Worm (Caenorhabditis elegans) whole organism, L1 larva: ENCODE measurements around the gene F49F1.14.

Experiments used
- C04F5.9 ChIP-seq: sonication (generic microtip); optimal IDR thresholded peaks from 2 replicates; lab custom pipeline; 2016; ENCODE audit warnings: missing genetic modification characterization, missing compliant biosample characterization
- C34B4.2 ChIP-seq: sonication (generic microtip); optimal IDR thresholded peaks from 2 replicates; lab custom pipeline; 2017; ENCODE audit warnings: mild to moderate bottlenecking, missing genetic modification characterization, missing compliant biosample characterization
- Y116A8C.19 ChIP-seq: sonication (generic microtip); optimal IDR thresholded peaks from 2 replicates; lab custom pipeline; 2016; ENCODE audit warnings: missing compliant biosample characterization, missing genetic modification characterization, borderline replicate concordance
- aha-1 ChIP-seq: fragments of 150-350 bp; optimal IDR thresholded peaks from 2 replicates; lab custom pipeline; 2014; ENCODE audit warnings: missing biosample characterization, missing genetic modification characterization
- alr-1 ChIP-seq: fragments of 200-800 bp; sonication (Bioruptor generic); optimal IDR thresholded peaks from 2 replicates; lab custom pipeline; 2018; ENCODE audit warnings: borderline replicate concordance, mild to moderate bottlenecking, missing genetic modification characterization, missing compliant biosample characterization
- aly-2 ChIP-seq: fragments of 150-350 bp; optimal IDR thresholded peaks from 2 replicates; lab custom pipeline; 2014; ENCODE audit warnings: missing biosample characterization, missing genetic modification characterization
- ama-1 ChIP-seq: fragments of 150-350 bp; optimal IDR thresholded peaks from 2 replicates; lab custom pipeline; 2014
- blmp-1 ChIP-seq: fragments of 150-350 bp; optimal IDR thresholded peaks from 2 replicates; lab custom pipeline; 2014; ENCODE audit warnings: missing biosample characterization, missing genetic modification characterization
- ceh-88 ChIP-seq: fragments of 200-800 bp; sonication (Bioruptor generic); IDR thresholded peaks from 2 replicates; pipeline ENCODE4 v1.3.6; 2022; ENCODE audit warnings: missing genetic modification characterization, missing compliant biosample characterization
- ceh-90 ChIP-seq: sonication (generic microtip); optimal IDR thresholded peaks from 2 replicates; lab custom pipeline; 2016; ENCODE audit warnings: missing genetic modification characterization, missing compliant biosample characterization
- ces-1 ChIP-seq: fragments of 150-350 bp; optimal IDR thresholded peaks from 2 replicates; lab custom pipeline; 2014; ENCODE audit warnings: missing biosample characterization, missing genetic modification reagents, missing genetic modification characterization
- dpl-1 ChIP-seq, 3 experiments: fragments of 150-350 bp in 2 of 3; sonication (generic microtip) in 1 of 3; optimal IDR thresholded peaks; 2 replicates each; lab custom pipeline; 2014 to 2017; ENCODE audit warnings: missing biosample characterization in 3 of 3, missing genetic modification characterization in 3 of 3, missing genetic modification reagents in 3 of 3
- efl-1 ChIP-seq, 4 experiments: fragments of 150-350 bp; optimal IDR thresholded peaks in 3 of 4; peaks in 1 of 4; 1 replicate in 1 of 4; 2 replicates in 3 of 4; lab custom pipeline; 2014; ENCODE audit warnings: missing biosample characterization in 2 of 4, missing genetic modification characterization in 2 of 4, missing genetic modification reagents in 2 of 4
- efl-3 ChIP-seq: fragments of 200-800 bp; sonication (Bioruptor generic); optimal IDR thresholded peaks from 2 replicates; lab custom pipeline; 2018; ENCODE audit warnings: mild to moderate bottlenecking, missing genetic modification characterization, missing compliant biosample characterization
- egl-13 ChIP-seq: sonication (generic microtip); optimal IDR thresholded peaks from 2 replicates; lab custom pipeline; 2016; ENCODE audit warnings: missing genotype, missing genetic modification reagents, missing genetic modification characterization, missing compliant biosample characterization
- elt-3 ChIP-seq, 6 experiments: fragments of 150-350 bp in 1 of 6; sonication (generic microtip); optimal IDR thresholded peaks; 2 replicates each; lab custom pipeline; 2017 to 2018; ENCODE audit warnings: missing biosample characterization in 6 of 6, missing genetic modification characterization in 6 of 6, inconsistent platforms in 1 of 6
- ets-5 ChIP-seq: fragments of 200-800 bp; sonication (Bioruptor generic); IDR thresholded peaks from 2 replicates; pipeline ENCODE4 v1.3.6; 2022; ENCODE audit warnings: missing genetic modification characterization, missing compliant biosample characterization
- fos-1 ChIP-seq: fragments of 150-350 bp; optimal IDR thresholded peaks from 2 replicates; lab custom pipeline; 2014; ENCODE audit warnings: missing biosample characterization, missing genetic modification characterization
- grh-1 ChIP-seq: fragments of 200-800 bp; sonication (Bioruptor generic); IDR thresholded peaks from 2 replicates; pipeline ENCODE4 v1.3.6; 2022; ENCODE audit warnings: missing genetic modification reagents, missing genetic modification characterization, missing compliant biosample characterization
- hlh-17 ChIP-seq: fragments of 200-800 bp; sonication (Bioruptor generic); optimal IDR thresholded peaks from 2 replicates; lab custom pipeline; 2018; ENCODE audit warnings: missing genetic modification characterization, mild to moderate bottlenecking, missing compliant biosample characterization, moderate library complexity, borderline replicate concordance
- hlh-4 ChIP-seq: sonication (generic microtip); optimal IDR thresholded peaks from 2 replicates; lab custom pipeline; 2016; ENCODE audit warnings: mild to moderate bottlenecking, missing genetic modification characterization, missing compliant biosample characterization
- irx-1 ChIP-seq: sonication (generic microtip); optimal IDR thresholded peaks from 2 replicates; lab custom pipeline; 2016; ENCODE audit warnings: missing genetic modification characterization, missing compliant biosample characterization
- jun-1 ChIP-seq: fragments of 150-350 bp; optimal IDR thresholded peaks from 2 replicates; lab custom pipeline; 2014; ENCODE audit warnings: missing biosample characterization, missing genetic modification reagents, missing genetic modification characterization
- lin-13 ChIP-seq: fragments of 150-350 bp; optimal IDR thresholded peaks from 2 replicates; lab custom pipeline; 2014; ENCODE audit warnings: missing biosample characterization, missing genetic modification reagents, missing genetic modification characterization
- lin-14 ChIP-seq: fragments of 200-800 bp; sonication (Bioruptor generic); optimal IDR thresholded peaks from 2 replicates; lab custom pipeline; 2018; ENCODE audit warnings: mild to moderate bottlenecking, missing genetic modification characterization, moderate library complexity, missing compliant biosample characterization
- lin-35 ChIP-seq, 2 experiments: fragments of 150-350 bp; optimal IDR thresholded peaks; 2 replicates each; lab custom pipeline; 2014; ENCODE audit warnings: missing biosample characterization in 2 of 2, missing genetic modification characterization in 2 of 2, missing genetic modification reagents in 2 of 2
- lin-39 ChIP-seq: fragments of 150-350 bp; optimal IDR thresholded peaks from 2 replicates; lab custom pipeline; 2014; ENCODE audit warnings: missing biosample characterization, missing genetic modification reagents, missing genetic modification characterization
- mdl-1 ChIP-seq, 2 experiments: fragments of 150-350 bp; optimal IDR thresholded peaks; 2 replicates each; lab custom pipeline; 2014 to 2017; ENCODE audit warnings: missing biosample characterization in 2 of 2, missing genetic modification characterization in 2 of 2, inconsistent platforms in 1 of 2
- mef-2 ChIP-seq: fragments of 150-350 bp; optimal IDR thresholded peaks from 2 replicates; lab custom pipeline; 2014; ENCODE audit warnings: missing biosample characterization, missing genetic modification characterization
- mep-1 ChIP-seq: fragments of 150-350 bp; optimal IDR thresholded peaks from 2 replicates; lab custom pipeline; 2014; ENCODE audit warnings: missing biosample characterization, missing genetic modification characterization
- nhr-11 ChIP-seq: fragments of 150-350 bp; optimal IDR thresholded peaks from 2 replicates; lab custom pipeline; 2014; ENCODE audit warnings: missing biosample characterization, missing genetic modification characterization
- nhr-12 ChIP-seq: sonication (generic microtip); optimal IDR thresholded peaks from 2 replicates; lab custom pipeline; 2017; ENCODE audit warnings: missing biosample characterization, missing genetic modification characterization
- nhr-28 ChIP-seq: fragments of 150-350 bp; optimal IDR thresholded peaks from 2 replicates; lab custom pipeline; 2014; ENCODE audit warnings: missing biosample characterization, missing genetic modification characterization
- nhr-47 ChIP-seq: sonication (generic microtip); optimal IDR thresholded peaks from 2 replicates; lab custom pipeline; 2016; ENCODE audit warnings: mild to moderate bottlenecking, missing genetic modification characterization, moderate library complexity, missing compliant biosample characterization
- nhr-71 ChIP-seq: sonication (generic microtip); optimal IDR thresholded peaks from 2 replicates; lab custom pipeline; 2016; ENCODE audit warnings: mild to moderate bottlenecking, missing genetic modification characterization, moderate library complexity, missing compliant biosample characterization
- nhr-76 ChIP-seq: sonication (generic microtip); optimal IDR thresholded peaks from 2 replicates; lab custom pipeline; 2017; ENCODE audit warnings: missing biosample characterization, missing genetic modification characterization
- nhr-84 ChIP-seq: sonication (generic microtip); optimal IDR thresholded peaks from 2 replicates; lab custom pipeline; 2017; ENCODE audit warnings: missing biosample characterization, missing genetic modification characterization
- pax-3 ChIP-seq: fragments of 200-800 bp; sonication (Bioruptor generic); optimal IDR thresholded peaks from 2 replicates; lab custom pipeline; 2018; ENCODE audit warnings: mild to moderate bottlenecking, missing genetic modification characterization, moderate library complexity, missing compliant biosample characterization
- rnt-1 ChIP-seq: sonication (generic microtip); optimal IDR thresholded peaks from 2 replicates; lab custom pipeline; 2016; ENCODE audit warnings: mild to moderate bottlenecking, missing genetic modification characterization, moderate library complexity, missing compliant biosample characterization
- skn-1 ChIP-seq: fragments of 150-350 bp; optimal IDR thresholded peaks from 2 replicates; lab custom pipeline; 2014; ENCODE audit warnings: missing biosample characterization, missing genetic modification characterization
- snpc-4 ChIP-seq: fragments of 150-350 bp; optimal IDR thresholded peaks from 2 replicates; lab custom pipeline; 2014; ENCODE audit warnings: missing biosample characterization, missing genetic modification characterization
- sptf-1 ChIP-seq: fragments of 150-350 bp; optimal IDR thresholded peaks from 2 replicates; lab custom pipeline; 2014; ENCODE audit warnings: missing biosample characterization, missing genetic modification characterization
- swsn-7 ChIP-seq: sonication (generic microtip); optimal IDR thresholded peaks from 2 replicates; lab custom pipeline; 2016; ENCODE audit warnings: missing genetic modification characterization, missing compliant biosample characterization
- tbx-2 ChIP-seq: sonication (generic microtip); optimal IDR thresholded peaks from 2 replicates; lab custom pipeline; 2016; ENCODE audit warnings: missing genetic modification characterization, missing compliant biosample characterization
- unc-30 ChIP-seq: sonication (generic microtip); optimal IDR thresholded peaks from 2 replicates; lab custom pipeline; 2017; ENCODE audit warnings: missing biosample characterization, missing genetic modification characterization
- unc-62 ChIP-seq: fragments of 150-350 bp; optimal IDR thresholded peaks from 2 replicates; lab custom pipeline; 2014; ENCODE audit warnings: missing biosample characterization, missing genetic modification reagents, missing genetic modification characterization
- unc-86 ChIP-seq: sonication (generic microtip); optimal IDR thresholded peaks from 2 replicates; lab custom pipeline; 2016; ENCODE audit warnings: missing genetic modification characterization, missing compliant biosample characterization
- unc-98 ChIP-seq: fragments of 200-800 bp; sonication (Bioruptor generic); IDR thresholded peaks from 2 replicates; pipeline ENCODE4 v1.3.6; 2022; ENCODE audit warnings: missing genetic modification characterization, missing compliant biosample characterization
- vab-15 ChIP-seq: sonication (generic microtip); optimal IDR thresholded peaks from 2 replicates; lab custom pipeline; 2017; ENCODE audit warnings: missing genotype, mild to moderate bottlenecking, missing genetic modification characterization, missing compliant biosample characterization
- zag-1 ChIP-seq: fragments of 150-350 bp; optimal IDR thresholded peaks from 2 replicates; lab custom pipeline; 2014; ENCODE audit warnings: missing biosample characterization, missing genetic modification characterization
- zip-4 ChIP-seq: fragments of 200-800 bp; sonication (Bioruptor generic); optimal IDR thresholded peaks from 2 replicates; lab custom pipeline; 2018; ENCODE audit warnings: mild to moderate bottlenecking, missing genetic modification characterization, moderate library complexity, missing compliant biosample characterization
- ztf-11 ChIP-seq, 2 experiments: sonication (generic microtip); optimal IDR thresholded peaks; 2 replicates each; lab custom pipeline; 2016 to 2017; ENCODE audit warnings: missing genetic modification characterization in 2 of 2, missing biosample characterization in 1 of 2, missing compliant biosample characterization in 1 of 2
- ztf-4 ChIP-seq: fragments of 150-350 bp; optimal IDR thresholded peaks from 2 replicates; lab custom pipeline; 2014; ENCODE audit warnings: missing biosample characterization, missing genetic modification characterization

F49F1.14 gene

DNA sequence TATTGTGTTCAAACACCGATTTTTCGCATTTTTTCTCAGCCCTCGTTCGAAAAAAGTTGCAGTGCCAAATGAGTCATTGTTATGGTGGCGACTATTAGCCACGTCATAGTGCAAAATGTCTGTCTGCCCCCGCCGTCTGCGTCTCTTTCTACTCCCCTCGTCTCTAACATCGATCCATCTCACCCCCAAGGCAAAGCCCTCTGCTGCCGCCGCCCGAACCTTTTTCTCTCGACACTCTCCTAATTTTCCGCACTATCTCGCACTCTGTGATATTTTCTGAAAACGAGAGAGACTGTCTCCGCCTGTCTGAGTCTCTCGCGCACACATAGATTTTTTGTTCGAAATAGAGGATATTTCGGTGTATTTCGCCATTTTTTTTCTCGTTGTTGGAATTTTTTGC lies 19.2 kb downstream of the F49F1.14 start (continued):
- TF ChIP-seq fos-1 (peak; percentile 71), nhr-11 (tag; lab: Kevin White, UChicago) (peak; percentile 40), ceh-88 (GFP tag; lab: Robert Waterston, UW) (peak; percentile 64), unc-62 (GFP tag; lab: Kevin White, UChicago) (no peak), efl-3 (GFP tag; lab: Kevin White, UChicago) (no peak), unc-86 (tag; lab: Kevin White, UChicago) (peak; percentile 80), nhr-12 (tag; lab: Kevin White, UChicago) (no peak), tbx-2 (peak; percentile 80), ets-5 (no peak), skn-1 (tag; lab: Kevin White, UChicago) (peak; percentile 76), nhr-47 (tag; lab: Kevin White, UChicago) (peak; percentile 87), elt-3 (tag; optimal IDR thresholded peaks at IDR 0.05; lab: Kevin White, UChicago) (peak in 2 of 6 experiments; percentile 19 to 36), ztf-11 (tag; optimal IDR thresholded peaks at IDR 0.05; lab: Kevin White, UChicago) (peak in 1 of 2 experiments; percentile 45), lin-14 (peak; percentile 96), sptf-1 (tag; lab: Kevin White, UChicago) (no peak), swsn-7 (tag; lab: Kevin White, UChicago) (peak; percentile 88), rnt-1 (tag; lab: Kevin White, UChicago) (peak; percentile 80), mdl-1 (tag; optimal IDR thresholded peaks at IDR 0.05; lab: Kevin White, UChicago) (peak in 1 of 2 experiments; percentile 45), Y116A8C.19 (no peak), pax-3 (tag; lab: Kevin White, UChicago) (peak; percentile 53), aha-1 (tag; lab: Kevin White, UChicago) (no peak), unc-98 (GFP tag; lab: Robert Waterston, UW) (no peak), aly-2 (tag; lab: Kevin White, UChicago) (peak; percentile 19), ces-1 (no peak), nhr-84 (tag; lab: Kevin White, UChicago) (no peak), ztf-4 (tag; lab: Kevin White, UChicago) (peak; percentile 70), nhr-28 (tag; lab: Kevin White, UChicago) (no peak), egl-13 (tag; lab: Kevin White, UChicago) (peak; percentile 78), C34B4.2 (tag; lab: Kevin White, UChicago) (no peak), nhr-71 (tag; lab: Kevin White, UChicago) (peak; percentile 92), dpl-1 (GFP tag; optimal IDR thresholded peaks at IDR 0.05; lab: Kevin White, UChicago) (peak; percentile 21 to 58 (median 55)), jun-1 (tag; lab: Kevin White, UChicago) (peak; percentile 76), nhr-76 (tag; lab: Kevin White, UChicago) (no peak), alr-1 (no peak), efl-1 (optimal IDR thresholded peaks at IDR 0.05; lab: Kevin White, UChicago) (peak; percentile 75 to 85), efl-1 (GFP tag; optimal IDR thresholded peaks at IDR 0.05 in 1 of 2; lab: Kevin White, UChicago) (peak; percentile 35 to 94), mef-2 (tag; lab: Kevin White, UChicago) (peak; percentile 67), ama-1 (lab: Kevin White, UChicago) (no peak), lin-39 (peak; percentile 53), C04F5.9 (peak; percentile 17), zip-4 (GFP tag; lab: Kevin White, UChicago) (no peak), hlh-4 (tag; lab: Kevin White, UChicago) (no peak), blmp-1 (no peak), lin-13 (GFP tag; lab: Kevin White, UChicago) (peak; percentile 32), grh-1 (peak; percentile 60; the same call in 1 of the 2 replicates), ceh-90 (tag; lab: Kevin White, UChicago) (no peak), zag-1 (tag; lab: Kevin White, UChicago) (no peak), irx-1 (tag; lab: Kevin White, UChicago) (peak; percentile 38), mep-1 (tag; lab: Kevin White, UChicago) (peak; percentile 67), hlh-17 (GFP tag; lab: Kevin White, UChicago) (no peak), unc-30 (no peak), lin-35 (GFP tag; optimal IDR thresholded peaks at IDR 0.05; lab: Kevin White, UChicago) (peak; percentile 60 to 62), snpc-4 (peak; percentile 42), vab-15 (no peak)
